Worm (Caenorhabditis elegans): ENCODE results near the gene C14C10.5.

C14C10.5 gene

ce11 chrV:12634746-12635145 is 34.8 kb downstream of the C14C10.5 start:
- peak; percentile 20 for TF ChIP-seq rnt-1 (tag; optimal IDR thresholded peaks at IDR 0.05)
- TF ChIP-seq nhr-11 (tag; optimal IDR thresholded peaks at IDR 0.05) = no peak
- no peak for TF ChIP-seq efl-1 (optimal IDR thresholded peaks at IDR 0.05)
- peak in 1 of 2 experiments; percentile 80 for TF ChIP-seq efl-1 (GFP tag; optimal IDR thresholded peaks at IDR 0.05 in 1 of 2)
- TF ChIP-seq unc-86 (tag; optimal IDR thresholded peaks at IDR 0.05) = no peak
- peak; percentile 49 for TF ChIP-seq nhr-19 (GFP tag; conservative IDR thresholded peaks at IDR 0.05)

- TF ChIP-seq nhr-11 (tag; optimal IDR thresholded peaks at IDR 0.05) = no peak
- TF ChIP-seq unc-86 (tag; optimal IDR thresholded peaks at IDR 0.05) = no peak
- TF ChIP-seq irx-1 (tag; optimal IDR thresholded peaks at IDR 0.05) = peak; percentile 57
- TF ChIP-seq sox-4 (tag; optimal IDR thresholded peaks at IDR 0.05) = no peak
- peak; percentile 66 for TF ChIP-seq elt-2 (tag; optimal IDR thresholded peaks at IDR 0.05)
- TF ChIP-seq C04F5.9 (tag; optimal IDR thresholded peaks at IDR 0.05) = no peak
- TF ChIP-seq ceh-63 (GFP tag; optimal IDR thresholded peaks at IDR 0.05) = no peak
- TF ChIP-seq aly-2 (tag; optimal IDR thresholded peaks at IDR 0.05) = no peak
- peak; percentile 60 for TF ChIP-seq nhr-47 (tag; optimal IDR thresholded peaks at IDR 0.05)
- no peak for TF ChIP-seq ceh-82 (tag; optimal IDR thresholded peaks at IDR 0.05)
- no peak for TF ChIP-seq lin-39 (tag; optimal IDR thresholded peaks at IDR 0.05)
- peak; percentile 90 for TF ChIP-seq lin-14 (GFP tag; optimal IDR thresholded peaks at IDR 0.05)
- peak; percentile 81 for TF ChIP-seq mep-1 (tag; optimal IDR thresholded peaks at IDR 0.05)
- peak; percentile 31 to 51 (median 49) for TF ChIP-seq dpl-1 (GFP tag; optimal IDR thresholded peaks at IDR 0.05)
- peak; percentile 20 for TF ChIP-seq swsn-7 (tag; optimal IDR thresholded peaks at IDR 0.05)
- TF ChIP-seq mab-9 (GFP tag; IDR thresholded peaks at IDR 0.05) = no peak
- TF ChIP-seq nhr-71 (tag; optimal IDR thresholded peaks at IDR 0.05) = peak; percentile 91
- TF ChIP-seq dsc-1 (tag; optimal IDR thresholded peaks at IDR 0.05) = no peak
- peak; percentile 65 for TF ChIP-seq tbx-2 (tag; optimal IDR thresholded peaks at IDR 0.05)
- no peak for TF ChIP-seq F16B12.6 (tag; optimal IDR thresholded peaks at IDR 0.05)
- peak; percentile 96 for TF ChIP-seq nhr-20 (tag; optimal IDR thresholded peaks at IDR 0.05)
- peak in 1 of 2 experiments; percentile 35 for TF ChIP-seq efl-1 (optimal IDR thresholded peaks at IDR 0.05)
- TF ChIP-seq efl-1 (GFP tag; optimal IDR thresholded peaks at IDR 0.05 in 1 of 2) = peak; percentile 20 to 92
- peak; percentile 66 to 69 for TF ChIP-seq lsy-2 (tag; optimal IDR thresholded peaks at IDR 0.05)
- TF ChIP-seq fkh-4 (tag; optimal IDR thresholded peaks at IDR 0.05; ENCODE audit: borderline replicate concordance) = no peak
- peak in 2 of 6 experiments; percentile 93 to 99 for TF ChIP-seq elt-3 (tag; optimal IDR thresholded peaks at IDR 0.05)
- no peak for TF ChIP-seq snu-23 (GFP tag; optimal IDR thresholded peaks at IDR 0.05)
- no peak for TF ChIP-seq nhr-76 (tag; optimal IDR thresholded peaks at IDR 0.05)
- no peak for TF ChIP-seq vab-15 (tag; optimal IDR thresholded peaks at IDR 0.05)
- TF ChIP-seq rnt-1 (tag; optimal IDR thresholded peaks at IDR 0.05) = no peak
- peak; percentile 91 for TF ChIP-seq nhr-90 (tag; optimal IDR thresholded peaks at IDR 0.05; ENCODE audit: poor library complexity)
- TF ChIP-seq pag-3 (tag; optimal IDR thresholded peaks at IDR 0.05; ENCODE audit: borderline replicate concordance, insufficient read depth) = no peak
- no peak for TF ChIP-seq aha-1 (tag; optimal IDR thresholded peaks at IDR 0.05)
- peak; percentile 88 for TF ChIP-seq unc-130 (tag; optimal IDR thresholded peaks at IDR 0.05)
- peak; percentile 58 for TF ChIP-seq lin-13 (GFP tag; optimal IDR thresholded peaks at IDR 0.05)
- no peak for TF ChIP-seq ztf-4 (tag; optimal IDR thresholded peaks at IDR 0.05)
- TF ChIP-seq mdl-1 (tag; optimal IDR thresholded peaks at IDR 0.05) = peak in 1 of 2 experiments; percentile 91
- no peak for TF ChIP-seq mef-2 (tag; optimal IDR thresholded peaks at IDR 0.05)
- no peak for TF ChIP-seq fos-1 (tag; optimal IDR thresholded peaks at IDR 0.05)
- TF ChIP-seq nhr-12 (tag; optimal IDR thresholded peaks at IDR 0.05) = no peak
- no peak for TF ChIP-seq fkh-10 (GFP tag; optimal IDR thresholded peaks at IDR 0.05)
- TF ChIP-seq ceh-88 (GFP tag; IDR thresholded peaks at IDR 0.05) = no peak
- peak; percentile 52 for TF ChIP-seq pax-3 (tag; optimal IDR thresholded peaks at IDR 0.05)
- TF ChIP-seq C16A3.4 (tag; optimal IDR thresholded peaks at IDR 0.05) = peak; percentile 59
- no peak for TF ChIP-seq hpl-2 (GFP tag; optimal IDR thresholded peaks at IDR 0.05)
- TF ChIP-seq jun-1 (tag; optimal IDR thresholded peaks at IDR 0.05) = peak; percentile 13
- TF ChIP-seq alr-1 (tag; optimal IDR thresholded peaks at IDR 0.05; ENCODE audit: borderline replicate concordance) = no peak
- no peak for TF ChIP-seq snpc-4 (tag; optimal IDR thresholded peaks at IDR 0.05)
- TF ChIP-seq lir-3 (tag; optimal IDR thresholded peaks at IDR 0.05; ENCODE audit: poor library complexity) = peak; percentile 70
- TF ChIP-seq nhr-19 (GFP tag; conservative IDR thresholded peaks at IDR 0.05) = peak; percentile 79
Observed at ce11 chrV:12635218-12635617, 35.2 kb downstream of the C14C10.5 start.
